Worm (Caenorhabditis elegans): ENCODE measurements around the gene fbxb-31.

fbxb-31 gene

ce11 chrII:3673493-3673892 lies 34.4 kb upstream of the fbxb-31 start, which contains the start of gene sea-1:
Gene sea-1 (minus strand): TSS chrII:3673593.
- no peak for TF ChIP-seq unc-55 (GFP tag; optimal IDR thresholded peaks at IDR 0.05)
- TF ChIP-seq nhr-10 (tag; optimal IDR thresholded peaks at IDR 0.05), result no peak
- no peak for TF ChIP-seq nhr-25 (tag; optimal IDR thresholded peaks at IDR 0.05)
- TF ChIP-seq nhr-23 (tag; optimal IDR thresholded peaks at IDR 0.05), result no peak
- TF ChIP-seq fos-1 (tag; optimal IDR thresholded peaks at IDR 0.05), result no peak
- no peak for TF ChIP-seq nhr-237 (tag; optimal IDR thresholded peaks at IDR 0.05)
- no peak for TF ChIP-seq lin-13 (GFP tag; optimal IDR thresholded peaks at IDR 0.05)
- TF ChIP-seq Y55F3AM.14 (GFP tag; optimal IDR thresholded peaks at IDR 0.05), result no peak
- TF ChIP-seq R02D3.7 (tag; optimal IDR thresholded peaks at IDR 0.05), result no peak
- no peak for TF ChIP-seq skn-1 (tag; optimal IDR thresholded peaks at IDR 0.05)
- TF ChIP-seq unc-39 (tag; optimal IDR thresholded peaks at IDR 0.05), result no peak
- no peak for TF ChIP-seq alr-1 (tag; optimal IDR thresholded peaks at IDR 0.05)
- TF ChIP-seq peb-1 (tag; optimal IDR thresholded peaks at IDR 0.05), result no peak
- TF ChIP-seq mdl-1 (tag; optimal IDR thresholded peaks at IDR 0.05), result no peak
- no peak for TF ChIP-seq sma-9 (GFP tag; optimal IDR thresholded peaks at IDR 0.05)
- TF ChIP-seq sma-9 (tag; optimal IDR thresholded peaks at IDR 0.05), result no peak

ce11 chrII:3670956-3671355 lies 31.8 kb upstream of the fbxb-31 start, which contains the start of gene srx-98:
Gene srx-98 (minus strand): TSS chrII:3671056.
- TF ChIP-seq blmp-1 (tag; optimal IDR thresholded peaks at IDR 0.05; ENCODE audit: insufficient read depth) (no peak), lsy-2 (tag; optimal IDR thresholded peaks at IDR 0.05) (no peak), nhr-23 (tag; optimal IDR thresholded peaks at IDR 0.05) (no peak), nhr-237 (tag; optimal IDR thresholded peaks at IDR 0.05) (no peak), nhr-12 (tag; optimal IDR thresholded peaks at IDR 0.05) (no peak), lin-39 (tag; optimal IDR thresholded peaks at IDR 0.05) (no peak), mdl-1 (tag; optimal IDR thresholded peaks at IDR 0.05) (no peak), egl-27 (tag; optimal IDR thresholded peaks at IDR 0.05) (no peak)

- TF ChIP-seq lsy-2 (tag; optimal IDR thresholded peaks at IDR 0.05), result no peak
- TF ChIP-seq peb-1 (tag; optimal IDR thresholded peaks at IDR 0.05), result no peak
- TF ChIP-seq unc-62 (GFP tag; optimal IDR thresholded peaks at IDR 0.05), result no peak
- TF ChIP-seq mdl-1 (tag; optimal IDR thresholded peaks at IDR 0.05), result no peak
- no peak for TF ChIP-seq ztf-11 (tag; optimal IDR thresholded peaks at IDR 0.05)
- no peak for TF ChIP-seq gmeb-1 (tag; optimal IDR thresholded peaks at IDR 0.05)
- no peak for TF ChIP-seq R02D3.7 (tag; optimal IDR thresholded peaks at IDR 0.05)
Measured at ce11 chrII:3669315-3669714, 30.2 kb upstream of the fbxb-31 start, which contains the start of gene srx-97. Gene srx-97 (minus strand): TSS chrII:3669415.

- TF ChIP-seq ceh-16 (tag; optimal IDR thresholded peaks at IDR 0.05) (no peak), ceh-82 (tag; optimal IDR thresholded peaks at IDR 0.05) (no peak), nhr-12 (tag; optimal IDR thresholded peaks at IDR 0.05) (no peak), Y55F3AM.14 (GFP tag; optimal IDR thresholded peaks at IDR 0.05) (no peak), nhr-11 (tag; optimal IDR thresholded peaks at IDR 0.05) (no peak), zag-1 (tag; optimal IDR thresholded peaks at IDR 0.05) (no peak), elt-1 (tag; optimal IDR thresholded peaks at IDR 0.05) (no peak)
Measured at ce11 chrII:3665181-3665580, 26.0 kb upstream of the fbxb-31 start.

- TF ChIP-seq unc-62 (GFP tag; optimal IDR thresholded peaks at IDR 0.05), result no peak
Measured at ce11 chrII:3664470-3664869, 25.3 kb upstream of the fbxb-31 start, which contains the start of gene F19B10.3. Gene F19B10.3 (plus strand): TSS chrII:3664770.

ce11 chrII:3663796-3664195 lies 24.7 kb upstream of the fbxb-31 start, which contains the start of gene F19B10.6:
Gene F19B10.6 (minus strand): TSS chrII:3663896.
- no peak for TF ChIP-seq mab-5 (tag; optimal IDR thresholded peaks at IDR 0.05)
- TF ChIP-seq sma-9 (GFP tag; optimal IDR thresholded peaks at IDR 0.05), result no peak
- TF ChIP-seq sma-9 (tag; optimal IDR thresholded peaks at IDR 0.05), result no peak
- TF ChIP-seq nhr-10 (tag; optimal IDR thresholded peaks at IDR 0.05), result no peak
- TF ChIP-seq fos-1 (tag; optimal IDR thresholded peaks at IDR 0.05), result no peak
- no peak for TF ChIP-seq lin-39 (tag; optimal IDR thresholded peaks at IDR 0.05)
- TF ChIP-seq sma-3 (GFP tag; optimal IDR thresholded peaks at IDR 0.05), result no peak
- TF ChIP-seq elt-3 (tag; optimal IDR thresholded peaks at IDR 0.05), result no peak
- no peak for TF ChIP-seq nhr-23 (tag; optimal IDR thresholded peaks at IDR 0.05)
- no peak for TF ChIP-seq unc-62 (GFP tag; optimal IDR thresholded peaks at IDR 0.05)
- TF ChIP-seq R02D3.7 (tag; optimal IDR thresholded peaks at IDR 0.05), result no peak
- no peak for TF ChIP-seq nhr-6 (tag; optimal IDR thresholded peaks at IDR 0.05)
- no peak for TF ChIP-seq unc-39 (tag; optimal IDR thresholded peaks at IDR 0.05)
- TF ChIP-seq nhr-129 (tag; optimal IDR thresholded peaks at IDR 0.05), result no peak
- no peak for TF ChIP-seq unc-55 (GFP tag; optimal IDR thresholded peaks at IDR 0.05)
- no peak for TF ChIP-seq crh-2 (tag; optimal IDR thresholded peaks at IDR 0.05)
- TF ChIP-seq ama-1 (optimal IDR thresholded peaks at IDR 0.05), result no peak

All from whole organism, L2 larva.